Worm (Caenorhabditis elegans): ENCODE results near the gene C03B1.4.

Gene C03B1.4

ce11 chrX:6410177-6410765, 46.0 kb downstream of the C03B1.4 start, which contains the start of gene mup-2:
Gene mup-2, minus strand, starts transcription at chrX:6410227.
- peak; percentile 22 to 60 for TF ChIP-seq lsy-2 (tag; optimal IDR thresholded peaks at IDR 0.05)
- TF ChIP-seq aha-1 (tag; optimal IDR thresholded peaks at IDR 0.05) = no peak
- no peak for TF ChIP-seq ceh-63 (GFP tag; optimal IDR thresholded peaks at IDR 0.05)
- TF ChIP-seq xbp-1 (tag; optimal IDR thresholded peaks at IDR 0.05) = peak; percentile 8
- peak; percentile 77 for TF ChIP-seq pag-3 (tag; optimal IDR thresholded peaks at IDR 0.05; ENCODE audit: borderline replicate concordance, insufficient read depth)
- peak; percentile 2 for TF ChIP-seq lin-39 (tag; optimal IDR thresholded peaks at IDR 0.05)
- TF ChIP-seq lin-14 (GFP tag; optimal IDR thresholded peaks at IDR 0.05) = peak; percentile 80
- no peak for TF ChIP-seq zip-4 (GFP tag; optimal IDR thresholded peaks at IDR 0.05)
- no peak for TF ChIP-seq aly-2 (tag; optimal IDR thresholded peaks at IDR 0.05)
- no peak for TF ChIP-seq nhr-12 (tag; optimal IDR thresholded peaks at IDR 0.05)
- no peak for TF ChIP-seq nhr-85 (tag)
- no peak for TF ChIP-seq C04F5.9 (tag; optimal IDR thresholded peaks at IDR 0.05)
- TF ChIP-seq jun-1 (tag; optimal IDR thresholded peaks at IDR 0.05) = no peak
- no peak for TF ChIP-seq efl-3 (GFP tag; optimal IDR thresholded peaks at IDR 0.05)
- no peak for TF ChIP-seq nhr-76 (tag; optimal IDR thresholded peaks at IDR 0.05)
- peak; percentile 62 for TF ChIP-seq nhr-19 (GFP tag; conservative IDR thresholded peaks at IDR 0.05)
- TF ChIP-seq tlp-1 (tag; optimal IDR thresholded peaks at IDR 0.05) = no peak
- TF ChIP-seq elt-2 (tag; optimal IDR thresholded peaks at IDR 0.05) = no peak
- TF ChIP-seq mdl-1 (tag; optimal IDR thresholded peaks at IDR 0.05) = peak in 1 of 2 experiments; percentile 20
- no peak for TF ChIP-seq zag-1 (tag; optimal IDR thresholded peaks at IDR 0.05)
- no peak for TF ChIP-seq hlh-4 (tag; optimal IDR thresholded peaks at IDR 0.05)
- no peak for TF ChIP-seq lin-35 (GFP tag; optimal IDR thresholded peaks at IDR 0.05)
- TF ChIP-seq nhr-20 (tag; optimal IDR thresholded peaks at IDR 0.05) = peak; percentile 50
- no peak for TF ChIP-seq ceh-88 (GFP tag; IDR thresholded peaks at IDR 0.05)
- no peak for TF ChIP-seq alr-1 (tag; optimal IDR thresholded peaks at IDR 0.05; ENCODE audit: borderline replicate concordance)
- no peak for TF ChIP-seq blmp-1 (tag; optimal IDR thresholded peaks at IDR 0.05)
- no peak for TF ChIP-seq ces-1 (GFP tag; optimal IDR thresholded peaks at IDR 0.05)
- no peak for TF ChIP-seq fkh-8 (tag; optimal IDR thresholded peaks at IDR 0.05)
- no peak for TF ChIP-seq isw-1 (GFP tag; IDR thresholded peaks at IDR 0.05)
- TF ChIP-seq Y116A8C.19 (tag; optimal IDR thresholded peaks at IDR 0.05; ENCODE audit: borderline replicate concordance) = no peak
- no peak for TF ChIP-seq egl-27 (tag; optimal IDR thresholded peaks at IDR 0.05)
- TF ChIP-seq lin-15B (tag; optimal IDR thresholded peaks at IDR 0.05) = no peak
- no peak for TF ChIP-seq ceh-90 (tag; optimal IDR thresholded peaks at IDR 0.05)
- TF ChIP-seq unc-86 (tag; optimal IDR thresholded peaks at IDR 0.05) = no peak
- TF ChIP-seq sup-37 (GFP tag; optimal IDR thresholded peaks at IDR 0.05) = peak; percentile 9
- no peak for TF ChIP-seq grh-1 (GFP tag; IDR thresholded peaks at IDR 0.05)
- TF ChIP-seq C16A3.4 (tag; optimal IDR thresholded peaks at IDR 0.05) = no peak
- TF ChIP-seq snpc-4 (tag; optimal IDR thresholded peaks at IDR 0.05) = no peak
- TF ChIP-seq ceh-8 (GFP tag; optimal IDR thresholded peaks at IDR 0.05) = no peak
- TF ChIP-seq lin-13 (GFP tag; optimal IDR thresholded peaks at IDR 0.05) = no peak
- no peak for TF ChIP-seq nhr-77 (tag; optimal IDR thresholded peaks at IDR 0.05)
- peak; percentile 61 for TF ChIP-seq snu-23 (GFP tag; optimal IDR thresholded peaks at IDR 0.05)
- peak in 1 of 2 experiments; percentile 21 for TF ChIP-seq efl-1 (optimal IDR thresholded peaks at IDR 0.05)
- peak in 1 of 2 experiments; percentile 0 for TF ChIP-seq efl-1 (GFP tag; optimal IDR thresholded peaks at IDR 0.05 in 1 of 2)
- TF ChIP-seq dpl-1 (GFP tag; optimal IDR thresholded peaks at IDR 0.05) = no peak
- peak; percentile 24 for TF ChIP-seq swsn-7 (tag; optimal IDR thresholded peaks at IDR 0.05)
- TF ChIP-seq hpl-2 (GFP tag; optimal IDR thresholded peaks at IDR 0.05) = no peak
- no peak for TF ChIP-seq ztf-11 (tag; optimal IDR thresholded peaks at IDR 0.05)
- TF ChIP-seq sox-4 (tag; optimal IDR thresholded peaks at IDR 0.05) = no peak
- TF ChIP-seq mef-2 (tag; optimal IDR thresholded peaks at IDR 0.05) = no peak
- TF ChIP-seq elt-3 (tag; optimal IDR thresholded peaks at IDR 0.05) = no peak
- TF ChIP-seq ceh-82 (tag; optimal IDR thresholded peaks at IDR 0.05) = no peak
- no peak for TF ChIP-seq C34B4.2 (tag; optimal IDR thresholded peaks at IDR 0.05)
